Worm (Caenorhabditis elegans): ENCODE data around the gene scl-19.
A peak's percentile ranks its signal among the peaks of the same experiment; 100 is the strongest.

DNA sequence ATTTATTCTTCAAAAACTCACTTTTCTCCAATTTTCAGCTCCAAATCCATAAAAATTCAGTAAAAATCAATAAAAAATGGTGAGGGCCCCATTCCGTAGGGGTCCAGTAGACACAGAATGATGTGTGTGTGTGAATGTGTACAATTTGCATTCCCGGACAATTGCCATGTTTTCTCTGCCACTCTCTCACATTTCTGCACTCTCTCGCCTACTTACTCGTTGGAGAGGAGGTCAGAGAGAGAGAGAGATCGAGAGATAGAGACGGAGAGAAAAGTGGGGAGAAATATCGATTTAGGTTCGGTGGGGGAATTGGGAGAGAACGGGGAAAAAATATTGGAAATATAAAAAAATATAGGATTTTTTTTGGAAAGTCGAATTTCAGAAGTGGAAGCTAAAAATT lies 8.2 kb upstream of the scl-19 start:
- TF ChIP-seq nhr-25 (tag; optimal IDR thresholded peaks at IDR 0.05) (peak; percentile 74), skn-1 (tag; optimal IDR thresholded peaks at IDR 0.05) (no peak), egl-27 (tag; optimal IDR thresholded peaks at IDR 0.05) (no peak), nhr-129 (tag; optimal IDR thresholded peaks at IDR 0.05) (peak; percentile 83), zag-1 (tag; optimal IDR thresholded peaks at IDR 0.05) (peak; percentile 72)
